Worm (Caenorhabditis elegans): ENCODE measurements around the gene ZK353.10.

Gene ZK353.10

ce11 chrIII:8398411-8398810 is 4.2 kb upstream of the ZK353.10 start, which contains the start of gene ZK353.2:
Gene ZK353.2 (plus strand): TSS chrIII:8398711.
- TF ChIP-seq atf-7 (tag; optimal IDR thresholded peaks at IDR 0.05) (no peak), rpc-1 (optimal IDR thresholded peaks at IDR 0.05) (no peak), rpc-1 (tag; optimal IDR thresholded peaks at IDR 0.05) (no peak), F55B11.4 (tag; optimal IDR thresholded peaks at IDR 0.05; ENCODE audit: borderline replicate concordance, insufficient read depth) (no peak), nhr-120 (GFP tag; IDR thresholded peaks at IDR 0.05) (no peak), nhr-179 (tag; optimal IDR thresholded peaks at IDR 0.05) (no peak), cebp-2 (GFP tag; IDR thresholded peaks at IDR 0.05) (no peak), hmg-1.2 (GFP tag; IDR thresholded peaks at IDR 0.05) (no peak)

ce11 chrIII:8395685-8396084 is 1.5 kb upstream of the ZK353.10 start, which contains the start of gene ZK353.3:
Gene ZK353.3 (plus strand): TSS chrIII:8395985.
- TF ChIP-seq atf-7 (tag; optimal IDR thresholded peaks at IDR 0.05): no peak
- TF ChIP-seq dpl-1 (GFP tag; optimal IDR thresholded peaks at IDR 0.05): no peak
- no peak for TF ChIP-seq Y79H2A.3 (GFP tag; conservative IDR thresholded peaks at IDR 0.05)
- TF ChIP-seq ztf-22 (GFP tag; optimal IDR thresholded peaks at IDR 0.05): no peak
- TF ChIP-seq ceh-79 (tag; optimal IDR thresholded peaks at IDR 0.05): no peak
- no peak for TF ChIP-seq athp-1 (tag; optimal IDR thresholded peaks at IDR 0.05)
- TF ChIP-seq pbrm-1 (GFP tag; IDR thresholded peaks at IDR 0.05): no peak
- TF ChIP-seq madf-6 (GFP tag; IDR thresholded peaks at IDR 0.05): no peak
- no peak for TF ChIP-seq hmg-20 (GFP tag; IDR thresholded peaks at IDR 0.05)
- TF ChIP-seq aptf-3 (GFP tag; IDR thresholded peaks at IDR 0.05): no peak
- no peak for TF ChIP-seq nhr-27 (tag; optimal IDR thresholded peaks at IDR 0.05)
- no peak for TF ChIP-seq nhr-179 (tag; optimal IDR thresholded peaks at IDR 0.05)
- no peak for TF ChIP-seq him-1 (tag; optimal IDR thresholded peaks at IDR 0.05)
- TF ChIP-seq lsy-27 (tag; optimal IDR thresholded peaks at IDR 0.05; ENCODE audit: borderline replicate concordance, insufficient read depth): no peak
- no peak for TF ChIP-seq F57C9.4 (tag; optimal IDR thresholded peaks at IDR 0.05)
- no peak for TF ChIP-seq let-607 (tag; optimal IDR thresholded peaks at IDR 0.05)

- TF ChIP-seq nfyb-1 (GFP tag; IDR thresholded peaks at IDR 0.05) (0 out of 2 replicates have a peak, but pooled peaks have one; percentile 19), K12H6.12 (tag; optimal IDR thresholded peaks at IDR 0.05) (peak; percentile 22), tlf-1 (GFP tag; optimal IDR thresholded peaks at IDR 0.05) (no peak), atf-7 (tag; optimal IDR thresholded peaks at IDR 0.05) (no peak)
Observed at ce11 chrIII:8392307-8392706, 1.9 kb downstream of the ZK353.10 start.

- no peak for TF ChIP-seq ccch-3 (GFP tag; optimal IDR thresholded peaks at IDR 0.05)
Observed at ce11 chrIII:8389539-8389938, 4.7 kb downstream of the ZK353.10 start, which contains the start of gene ZK353.4. Gene ZK353.4 (minus strand): TSS chrIII:8389639.

- TF ChIP-seq ztf-3 (GFP tag; optimal IDR thresholded peaks at IDR 0.05) (no peak), F23B12.7 (tag; optimal IDR thresholded peaks at IDR 0.05; ENCODE audit: insufficient read depth) (no peak), tlf-1 (GFP tag; optimal IDR thresholded peaks at IDR 0.05) (no peak), Y56A3A.18 (GFP tag; IDR thresholded peaks at IDR 0.05) (no peak), madf-6 (GFP tag; IDR thresholded peaks at IDR 0.05) (peak; percentile 27; the same call in 1 of the 2 replicates), Y53G8AR.9 (GFP tag; conservative IDR thresholded peaks at IDR 0.05) (0 out of 2 replicates have a peak, but pooled peaks have one; percentile 16), sea-2 (GFP tag; IDR thresholded peaks at IDR 0.05) (no peak), pbrm-1 (GFP tag; IDR thresholded peaks at IDR 0.05) (no peak)
Observed at ce11 chrIII:8380645-8381044, 13.6 kb downstream of the ZK353.10 start, which contains the start of gene R05D3.12. Gene R05D3.12 (plus strand): TSS chrIII:8380945.

Data from whole organism, young adult.